Worm (Caenorhabditis elegans) whole organism, dauer: Measurements from ENCODE around the gene smc-4.

Experiments
- unc-62 ChIP-seq: sonication (generic microtip); optimal IDR thresholded peaks from 2 replicates; lab custom pipeline; 2017; ENCODE audit warnings: missing biosample characterization, missing genetic modification reagents, missing genetic modification characterization

Gene smc-4

DNA sequence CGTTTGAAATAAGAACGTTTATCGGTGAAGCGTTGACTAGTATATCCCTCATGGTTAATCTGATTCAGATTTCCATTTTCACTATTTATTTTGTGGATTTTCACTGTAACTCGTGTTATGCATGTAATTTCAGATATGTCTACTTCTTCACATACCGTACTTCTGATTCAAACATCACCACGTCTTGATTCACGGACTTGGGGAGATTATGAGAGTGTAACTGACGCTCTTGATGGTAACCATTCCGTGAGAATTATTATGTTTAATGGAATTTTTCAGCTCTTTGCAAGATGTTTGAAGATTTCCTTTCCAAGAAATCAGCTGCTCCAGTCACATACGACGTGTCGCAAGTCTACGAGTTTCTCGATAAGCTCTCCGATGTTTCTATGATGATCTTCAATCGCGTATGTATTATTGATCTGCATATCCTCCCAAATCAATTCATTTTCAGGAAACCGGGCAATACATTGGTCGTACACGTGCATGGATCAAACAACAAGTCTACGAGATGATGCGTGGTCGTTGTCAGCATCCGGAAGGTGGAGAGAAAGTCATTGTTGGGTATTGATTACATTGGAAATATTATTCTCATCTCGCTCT is 5.9 kb downstream of the smc-4 start, which contains the start of gene erh-2:
Gene erh-2 (plus strand): TSS at position 134 of the 600 bp plus-strand sequence.
- TF ChIP-seq unc-62 (GFP tag; lab: Kevin White, UChicago) = no peak

DNA sequence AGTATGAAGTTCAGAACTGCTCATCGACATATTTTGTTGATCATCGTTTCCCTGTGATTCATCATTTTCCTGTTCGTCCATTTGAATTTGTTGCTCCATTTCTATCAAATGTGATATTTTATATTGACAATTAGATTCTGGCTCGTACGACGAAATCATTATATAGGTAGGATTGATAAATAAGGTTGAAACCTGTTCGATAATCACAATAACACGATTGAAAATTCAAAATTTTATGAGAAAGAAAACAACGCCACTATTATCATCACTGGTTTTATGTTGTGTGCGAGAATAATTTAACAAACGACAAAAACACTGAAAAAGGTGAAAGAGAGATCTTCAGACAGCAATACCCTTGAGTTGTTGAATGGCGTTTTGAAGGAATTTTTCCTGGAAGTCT is 7.0 kb downstream of the smc-4 start, which contains the start of gene apc-11:
Gene apc-11 (minus strand): TSS at position 101 of the 400 bp plus-strand sequence.
- TF ChIP-seq unc-62 (GFP tag; lab: Kevin White, UChicago) = no peak

DNA sequence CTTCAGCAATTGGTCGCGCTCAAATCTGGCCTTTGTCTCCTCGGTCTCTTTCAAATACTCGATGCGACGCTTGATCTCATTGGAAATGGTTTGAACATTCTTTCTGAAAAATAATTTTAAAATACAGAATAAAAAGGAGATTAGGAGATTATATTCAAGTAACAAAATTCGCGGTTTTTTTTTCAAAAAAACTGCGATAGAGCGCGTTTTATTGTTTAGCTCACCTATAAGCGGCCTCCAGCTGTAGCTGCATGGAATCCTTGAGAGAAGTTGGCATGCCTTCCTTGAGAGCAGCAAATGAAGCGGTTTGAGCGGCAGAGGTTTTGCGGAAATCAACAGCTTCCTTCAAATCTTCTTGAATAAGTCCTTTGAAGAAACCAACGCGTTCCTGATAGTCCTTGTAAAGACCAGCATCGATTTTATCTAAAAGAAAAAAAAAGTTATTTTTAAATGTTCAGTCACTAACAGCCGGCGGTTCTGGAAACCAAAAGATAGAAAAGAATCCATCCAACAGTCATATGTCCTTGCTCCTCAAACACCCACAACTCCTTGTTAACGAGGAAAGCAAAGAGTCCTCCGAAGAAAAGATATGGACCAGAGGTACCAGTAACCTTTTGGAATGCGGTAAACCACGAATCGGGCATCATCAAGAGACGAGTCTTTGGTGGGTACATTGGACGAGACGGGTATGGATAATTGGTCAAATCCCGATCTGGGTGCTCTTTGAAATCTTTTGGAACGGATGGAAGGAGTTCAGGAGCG is 7.6 kb downstream of the smc-4 start:
- no peak for TF ChIP-seq unc-62 (GFP tag; lab: Kevin White, UChicago)

DNA sequence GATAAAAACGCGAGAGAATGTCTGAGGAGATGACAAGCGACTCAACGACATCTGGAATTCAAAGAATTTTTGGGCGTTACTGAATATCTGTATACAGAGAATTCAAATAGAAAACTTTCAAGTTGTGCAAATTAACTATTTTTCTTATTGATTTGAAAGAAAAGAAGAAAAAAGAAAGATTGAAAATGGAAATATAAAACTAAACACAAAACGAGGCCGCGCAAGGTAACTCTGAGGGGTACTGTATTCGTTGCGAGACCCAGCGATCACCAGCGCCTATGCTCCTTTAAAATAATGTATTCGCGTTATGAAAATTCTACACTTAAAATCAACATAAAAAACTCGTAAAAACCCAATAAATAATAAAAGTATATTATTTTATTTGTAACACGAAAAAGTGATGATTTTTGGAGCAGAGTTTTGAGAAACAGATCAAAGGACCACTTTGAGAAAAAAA is 8.5 kb downstream of the smc-4 start, which contains the start of gene asb-1:
Gene asb-1 (minus strand): TSS at position 51 of the 457 bp plus-strand sequence.
- TF ChIP-seq unc-62 (GFP tag; lab: Kevin White, UChicago) = no peak

DNA sequence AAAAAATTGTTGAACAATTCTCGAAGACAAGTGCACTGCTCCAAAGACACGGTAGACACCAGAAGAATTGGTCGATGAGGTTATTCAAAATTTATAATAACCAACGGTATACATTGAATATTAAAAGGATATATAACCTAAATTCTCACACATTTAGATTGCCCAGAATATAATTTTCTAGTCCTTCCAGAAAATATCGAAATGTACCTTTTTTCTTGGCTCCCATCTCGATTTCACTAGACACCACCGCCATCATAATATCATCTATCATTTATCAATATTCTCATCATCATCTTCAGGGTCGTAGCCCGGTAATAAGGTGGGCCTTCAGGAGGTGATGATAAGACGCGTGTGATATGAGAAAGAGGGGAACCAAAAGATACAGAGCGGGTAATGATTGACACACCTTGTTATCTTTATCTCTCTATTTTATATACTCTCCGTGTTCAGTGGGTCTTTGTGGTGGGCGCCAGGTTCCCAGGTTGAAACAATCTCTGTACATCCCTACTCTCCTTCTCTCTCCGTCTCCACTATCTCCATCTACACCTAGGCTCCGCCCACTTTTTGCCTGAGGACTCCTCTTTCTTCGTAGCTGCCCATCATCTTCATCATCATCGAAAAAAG is 12.9 kb downstream of the smc-4 start, which contains the start of gene mab-21:
Gene mab-21 (plus strand): TSS at position 615 of the 624 bp plus-strand sequence.
- no peak for TF ChIP-seq unc-62 (GFP tag; lab: Kevin White, UChicago)

DNA sequence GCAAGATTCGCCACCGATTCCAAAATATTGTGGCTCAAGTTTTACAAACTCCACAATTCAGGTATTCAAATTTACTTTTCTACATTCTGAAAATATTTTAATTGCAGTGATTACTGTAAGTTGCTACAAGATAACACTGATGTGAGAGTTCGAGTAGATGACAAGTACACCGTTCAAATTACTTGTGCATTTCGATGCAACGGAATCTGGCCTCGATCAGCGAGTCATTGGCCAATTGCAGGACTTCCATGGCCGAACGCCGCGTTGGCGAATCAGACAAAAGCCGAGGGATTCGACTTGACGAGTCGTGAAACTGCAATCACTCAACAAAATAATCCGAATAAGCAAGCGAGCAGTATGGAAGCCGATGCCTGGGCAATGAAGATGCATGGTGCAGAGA is 14.0 kb downstream of the smc-4 start:
- no peak for TF ChIP-seq unc-62 (GFP tag; lab: Kevin White, UChicago)

DNA sequence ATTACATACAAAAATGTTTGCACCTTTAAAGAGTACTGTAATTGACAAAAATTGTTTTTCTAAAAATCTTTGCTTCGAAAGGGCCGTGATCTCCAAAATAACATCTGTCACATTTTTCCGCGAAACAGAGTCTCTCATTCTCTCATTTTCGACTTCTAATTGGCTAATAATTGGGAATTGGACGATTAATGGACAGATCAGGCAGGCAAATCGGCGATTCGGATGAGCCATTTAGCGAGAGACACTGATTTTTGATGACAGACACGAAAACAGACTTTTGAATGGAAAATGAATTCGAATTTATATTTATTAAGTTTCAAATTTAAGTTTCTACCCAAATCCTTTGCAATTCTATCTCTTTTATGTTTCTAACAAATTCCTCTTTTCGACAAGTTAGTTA is 16.5 kb downstream of the smc-4 start:
- TF ChIP-seq unc-62 (GFP tag; lab: Kevin White, UChicago) = no peak

DNA sequence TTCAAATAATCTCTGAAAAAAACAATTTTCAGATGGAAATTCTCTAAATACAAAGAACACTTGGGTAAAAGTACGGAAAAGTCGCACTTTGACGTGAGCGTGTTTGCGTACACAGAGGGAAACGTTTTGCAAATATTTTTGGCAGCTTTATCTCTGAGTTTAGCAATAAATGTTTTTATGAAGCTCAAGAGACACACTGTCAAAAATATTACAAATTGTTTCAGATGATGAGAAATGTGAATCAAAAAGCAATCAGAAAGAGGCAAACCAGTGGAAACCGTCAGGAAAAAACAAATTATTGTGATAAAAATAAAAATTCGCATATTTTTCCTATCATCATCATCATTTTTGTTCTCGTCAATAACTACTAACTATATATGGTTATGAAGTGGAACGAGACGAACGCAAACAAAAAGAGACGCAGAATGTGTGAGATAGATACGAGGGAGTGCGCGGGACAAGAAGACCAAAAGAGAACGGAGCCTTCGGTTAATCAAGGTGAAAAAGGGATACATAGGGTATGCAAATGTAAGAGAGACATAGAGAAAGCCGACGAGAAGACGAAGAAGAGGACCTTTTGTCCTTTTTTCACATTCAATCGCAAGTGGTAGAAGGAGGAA is 25.1 kb downstream of the smc-4 start, which contains the start of gene sel-2:
Gene sel-2 (minus strand): TSS at position 51 of the 620 bp plus-strand sequence.
- no peak for TF ChIP-seq unc-62 (GFP tag; lab: Kevin White, UChicago)

DNA sequence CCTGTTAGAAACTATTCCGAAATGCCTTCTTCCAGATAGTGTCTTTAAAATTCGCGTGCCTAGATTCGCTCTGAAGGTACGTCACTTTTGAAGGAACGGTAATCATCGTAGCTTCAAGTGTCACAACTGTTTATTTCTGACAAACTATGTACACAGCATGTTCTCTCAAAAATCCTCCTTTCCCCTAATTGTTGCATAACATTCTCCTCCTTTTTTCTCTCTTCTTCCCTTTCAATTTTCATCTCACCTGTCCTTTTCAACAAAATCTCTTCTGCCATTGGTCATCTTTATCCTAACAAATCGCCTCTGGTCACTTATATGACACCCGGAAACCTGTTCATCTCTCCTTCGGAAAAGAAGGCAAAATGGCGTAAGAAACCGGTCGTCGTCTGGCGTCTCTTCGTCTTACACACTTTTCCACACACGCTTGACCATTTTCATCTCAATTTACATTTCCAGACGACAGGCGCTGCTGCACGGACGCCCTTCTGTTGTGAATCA is 28.8 kb downstream of the smc-4 start, which contains the start of gene lips-3:
Gene lips-3 (plus strand): TSS at position 458 of the 501 bp plus-strand sequence.
- TF ChIP-seq unc-62 (GFP tag; lab: Kevin White, UChicago) = no peak

DNA sequence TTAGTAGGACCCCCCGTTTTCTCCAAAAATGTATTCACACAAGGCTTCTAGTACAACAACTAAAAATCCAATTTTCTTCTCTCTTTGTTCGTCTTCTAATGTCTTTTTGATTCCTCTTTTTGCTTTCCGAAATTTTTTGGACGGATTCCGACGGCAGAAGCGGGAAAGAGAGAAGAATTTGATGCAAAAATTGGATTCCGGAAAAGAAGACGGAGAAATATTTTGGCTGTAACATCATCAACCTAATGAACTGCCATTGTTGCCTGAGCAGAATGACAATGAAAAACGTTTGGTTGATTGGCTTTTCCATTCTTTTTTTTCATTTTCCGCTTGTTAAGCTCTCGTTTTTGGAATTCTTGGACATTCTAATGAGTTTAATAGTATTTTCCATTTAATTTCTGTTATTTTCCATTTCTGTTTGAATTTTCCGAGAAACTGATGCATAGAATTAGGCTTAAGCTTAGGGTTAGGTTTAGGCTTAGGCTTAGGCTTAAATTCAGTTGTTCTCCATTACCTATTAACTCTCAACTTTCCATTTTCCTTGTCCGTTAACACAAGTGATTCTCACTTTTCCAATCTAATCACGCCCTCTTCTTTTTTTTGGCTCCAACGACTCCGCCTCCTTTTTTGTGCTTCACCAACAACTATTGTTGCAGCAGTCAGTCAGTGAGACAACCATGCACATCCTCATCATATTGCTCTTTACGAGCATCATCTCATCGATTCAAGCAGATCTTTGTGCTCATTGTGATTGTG is 35.3 kb downstream of the smc-4 start, which contains the start of gene lron-5:
Gene lron-5 (plus strand): TSS at position 655 of the 756 bp plus-strand sequence.
- no peak for TF ChIP-seq unc-62 (GFP tag; lab: Kevin White, UChicago)

DNA sequence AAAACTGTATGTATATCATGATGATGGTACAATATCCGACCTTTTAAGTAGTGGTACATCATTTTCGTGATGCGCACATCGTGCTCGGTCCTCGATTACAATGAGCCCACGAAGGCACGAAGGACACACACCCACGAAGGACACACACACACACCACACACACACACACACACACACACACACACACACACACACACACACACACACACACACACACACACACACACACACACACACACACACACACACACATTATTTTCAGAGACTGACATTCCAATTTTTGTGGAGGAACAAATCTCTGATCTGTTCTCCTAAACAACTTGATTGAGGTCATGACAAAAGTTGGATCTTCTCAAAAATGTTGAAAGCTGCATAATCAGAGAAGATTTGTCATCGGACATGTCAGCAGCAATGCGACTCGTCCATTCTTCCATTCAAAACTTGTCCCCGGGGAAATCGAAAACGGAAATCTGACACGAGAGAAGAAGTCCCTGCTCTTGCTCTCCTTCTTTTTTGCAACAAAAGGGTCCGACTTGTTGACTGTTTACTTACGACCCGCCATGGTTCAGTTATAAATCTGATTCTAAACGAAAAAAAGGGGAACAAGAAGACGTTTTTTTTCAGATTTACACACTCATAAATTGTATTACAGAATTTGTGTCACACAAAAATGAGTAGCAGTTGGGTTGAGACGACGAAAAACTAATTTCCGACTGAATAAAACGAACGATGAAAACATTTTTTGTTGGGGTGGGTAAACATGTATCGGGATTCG is 39.0 kb downstream of the smc-4 start:
- no peak for TF ChIP-seq unc-62 (GFP tag; lab: Kevin White, UChicago)

DNA sequence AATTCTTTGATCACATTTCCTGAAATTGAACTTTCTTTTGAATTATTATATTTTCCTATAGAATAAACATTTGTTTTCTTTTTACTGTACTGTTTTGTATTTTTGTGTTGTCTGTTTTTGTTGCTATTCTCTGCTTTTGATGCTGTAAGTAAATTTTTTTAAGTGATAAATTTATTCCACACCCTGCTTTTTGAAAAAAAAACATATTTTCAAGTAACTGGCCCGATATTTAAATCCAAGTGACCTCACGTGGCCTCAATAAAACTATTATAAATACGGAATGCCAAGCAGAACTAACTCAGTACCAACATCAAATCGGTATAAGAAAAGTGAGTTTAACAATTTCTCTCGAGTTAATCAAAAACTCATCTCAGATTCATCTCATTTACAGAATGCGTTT is 40.9 kb downstream of the smc-4 start, which contains the start of gene clec-151:
Gene clec-151 (plus strand): TSS at position 301 of the 400 bp plus-strand sequence.
- TF ChIP-seq unc-62 (GFP tag; lab: Kevin White, UChicago) = no peak

DNA sequence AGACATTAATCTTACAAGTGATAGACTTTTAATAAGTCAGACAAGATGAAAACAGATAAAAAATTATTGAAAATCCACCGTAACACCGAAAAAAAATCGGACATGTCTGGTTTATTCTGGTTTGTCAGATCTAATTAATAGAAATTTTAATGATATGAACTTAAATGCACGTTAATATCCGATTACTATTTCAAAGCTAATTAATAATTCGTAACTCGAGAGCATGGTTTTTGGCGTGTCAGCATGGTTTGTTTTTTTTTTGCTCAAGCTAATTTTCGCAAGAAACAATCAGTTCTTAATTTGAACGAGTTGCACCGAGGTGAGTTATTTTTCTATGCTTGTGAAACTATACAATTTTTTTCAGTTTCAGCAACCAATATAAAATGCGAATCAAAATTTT is 47.6 kb downstream of the smc-4 start, which contains the start of gene clec-153:
Gene clec-153 (plus strand): TSS at position 301 of the 400 bp plus-strand sequence.
- TF ChIP-seq unc-62 (GFP tag; lab: Kevin White, UChicago) = no peak
